Fruit fly (Drosophila melanogaster) whole organism, wandering third instar larva: ENCODE measurements around the gene Ugt35C1.

ENCODE experiments used
- CG32264 ChIP-seq: fragments of 200-800 bp; sonication (Bioruptor generic); optimal IDR thresholded peaks from 2 replicates; lab custom pipeline; 2016; ENCODE audit warnings: missing biosample characterization, missing genetic modification characterization
- CrebA ChIP-seq: fragments of 200-800 bp; sonication (Bioruptor generic); optimal IDR thresholded peaks from 2 replicates; lab custom pipeline; 2016; ENCODE audit warnings: missing biosample characterization, mild to moderate bottlenecking, missing genetic modification characterization, borderline replicate concordance
- Dfd ChIP-seq: fragments of >200 bp; optimal IDR thresholded peaks from 2 replicates; lab custom pipeline; 2017; ENCODE audit warnings: missing biosample characterization, missing genetic modification characterization
- Dif ChIP-seq: fragments of 200-275, 200-300 bp; sonication (Bioruptor generic); optimal IDR thresholded peaks from 2 replicates; lab custom pipeline; 2018; ENCODE audit warnings: missing biosample characterization, missing genetic modification characterization; ENCODE audit not compliant: partially characterized antibody
- GATAd ChIP-seq: sonication (Bioruptor generic); optimal IDR thresholded peaks from 2 replicates; lab custom pipeline; 2016; ENCODE audit warnings: missing biosample characterization, missing genetic modification characterization
- HLH106 ChIP-seq: fragments of 200-800 bp; optimal IDR thresholded peaks from 3 replicates; lab custom pipeline; 2019; ENCODE audit warnings: missing biosample characterization, mild to moderate bottlenecking, missing genetic modification characterization, moderate library complexity
- Hnf4 ChIP-seq: fragments of 200-800 bp; sonication (Bioruptor generic); optimal IDR thresholded peaks from 2 replicates; lab custom pipeline; 2016; ENCODE audit warnings: missing biosample characterization, mild to moderate bottlenecking, missing genetic modification characterization
- Hr78 ChIP-seq: fragments of >200 bp; optimal IDR thresholded peaks from 2 replicates; lab custom pipeline; 2017; ENCODE audit warnings: missing biosample characterization, missing genetic modification characterization
- Jra ChIP-seq: sonication (Bioruptor generic); optimal IDR thresholded peaks from 2 replicates; lab custom pipeline; 2016; ENCODE audit warnings: missing biosample characterization, missing genetic modification characterization
- Mio ChIP-seq: sonication (Bioruptor generic); optimal IDR thresholded peaks from 2 replicates; lab custom pipeline; 2016; ENCODE audit warnings: missing biosample characterization, missing genetic modification characterization
- N ChIP-seq: fragments of >200 bp; optimal IDR thresholded peaks from 2 replicates; lab custom pipeline; 2018; ENCODE audit warnings: missing biosample characterization, missing external identifiers, missing genetic modification characterization
- OdsH ChIP-seq: fragments of 200-800 bp; sonication (Bioruptor generic); optimal IDR thresholded peaks from 2 replicates; lab custom pipeline; 2016; ENCODE audit warnings: missing biosample characterization, mild to moderate bottlenecking, missing genetic modification characterization
- Rel ChIP-seq, 2 experiments: fragments of 200-800 bp; sonication (Bioruptor generic) in 1 of 2; optimal IDR thresholded peaks; 2 replicates in 1 of 2; 3 replicates in 1 of 2; lab custom pipeline; 2016 to 2019; ENCODE audit warnings: mild to moderate bottlenecking in 2 of 2, missing biosample characterization in 2 of 2, missing genetic modification characterization in 2 of 2, moderate library complexity in 1 of 2
- Sp1 ChIP-seq: fragments of 200-800 bp; sonication (Bioruptor generic); optimal IDR thresholded peaks from 3 replicates; lab custom pipeline; 2019; ENCODE audit warnings: missing biosample characterization, mild to moderate bottlenecking, missing genetic modification characterization, moderate library complexity
- Vsx2 ChIP-seq: fragments of 200-300, 225-300 bp; sonication (Bioruptor generic); optimal IDR thresholded peaks from 2 replicates; lab custom pipeline; 2018; ENCODE audit warnings: missing biosample characterization, missing genetic modification characterization; ENCODE audit not compliant: partially characterized antibody
- br ChIP-seq: fragments of 200-800 bp; sonication (Bioruptor generic); optimal IDR thresholded peaks from 2 replicates; lab custom pipeline; 2016; ENCODE audit warnings: missing biosample characterization, missing genetic modification characterization
- brk ChIP-seq: fragments of 200-800 bp; sonication (Bioruptor generic); optimal IDR thresholded peaks from 2 replicates; lab custom pipeline; 2016; ENCODE audit warnings: missing biosample characterization, mild to moderate bottlenecking, missing genetic modification characterization
- dl ChIP-seq, 2 experiments: fragments of 175-275, 200-275 bp in 1 of 2; fragments of 200-275 bp in 1 of 2; sonication (Bioruptor generic); optimal IDR thresholded peaks; lab custom pipeline; 2018; ENCODE audit warnings: mild to moderate bottlenecking in 2 of 2, missing biosample characterization in 2 of 2, missing genetic modification characterization in 2 of 2, moderate library complexity in 2 of 2; ENCODE audit not compliant: partially characterized antibody in 2 of 2, insufficient read depth in 1 of 2
- dmrt93B ChIP-seq: fragments of 200-800 bp; sonication (Bioruptor generic); optimal IDR thresholded peaks from 2 replicates; lab custom pipeline; 2018; ENCODE audit warnings: missing biosample characterization, mild to moderate bottlenecking, missing genetic modification characterization
- ey ChIP-seq: fragments of 200-800 bp; sonication (Bioruptor generic); optimal IDR thresholded peaks from 2 replicates; lab custom pipeline; 2016; ENCODE audit warnings: missing biosample characterization, missing genetic modification characterization
- foxo ChIP-seq, 2 experiments: fragments of 200-800 bp; sonication (Bioruptor generic); optimal IDR thresholded peaks; 2 replicates in 1 of 2; 3 replicates in 1 of 2; lab custom pipeline; 2016 to 2017; ENCODE audit warnings: missing biosample characterization in 2 of 2, missing genetic modification characterization in 2 of 2
- fru ChIP-seq: fragments of 200-800 bp; sonication (Bioruptor generic); optimal IDR thresholded peaks from 3 replicates; lab custom pipeline; 2016; ENCODE audit warnings: missing biosample characterization, mild to moderate bottlenecking, missing genetic modification characterization
- h ChIP-seq: fragments of 200-800 bp; sonication (Bioruptor generic); optimal IDR thresholded peaks from 3 replicates; lab custom pipeline; 2016; ENCODE audit warnings: missing biosample characterization, mild to moderate bottlenecking, missing genetic modification characterization
- jim ChIP-seq: fragments of 175-275, 200-325 bp; sonication (Bioruptor generic); optimal IDR thresholded peaks from 2 replicates; lab custom pipeline; 2016; ENCODE audit warnings: missing biosample characterization, mild to moderate bottlenecking, missing genetic modification characterization
- pan ChIP-seq: fragments of >200 bp; optimal IDR thresholded peaks from 2 replicates; lab custom pipeline; 2017
- psq ChIP-seq: fragments of 200-800 bp; sonication (Bioruptor generic); optimal IDR thresholded peaks from 3 replicates; lab custom pipeline; 2017; ENCODE audit warnings: missing biosample characterization, mild to moderate bottlenecking, missing genetic modification characterization, moderate library complexity
- rgr ChIP-seq: fragments of 200-800 bp; sonication (Bioruptor generic); optimal IDR thresholded peaks from 3 replicates; lab custom pipeline; 2016; ENCODE audit warnings: missing biosample characterization, mild to moderate bottlenecking, missing genetic modification characterization
- sage ChIP-seq: fragments of 200-800 bp; sonication (Bioruptor generic); optimal IDR thresholded peaks from 2 replicates; lab custom pipeline; 2016; ENCODE audit warnings: missing biosample characterization, mild to moderate bottlenecking, missing genetic modification characterization
- sv ChIP-seq: fragments of 200-800 bp; sonication (Bioruptor generic); optimal IDR thresholded peaks from 3 replicates; lab custom pipeline; 2016; ENCODE audit warnings: missing biosample characterization, missing genetic modification characterization
- usp ChIP-seq: fragments of >200 bp; optimal IDR thresholded peaks from 2 replicates; lab custom pipeline; 2017; ENCODE audit warnings: missing biosample characterization, missing genetic modification characterization
- woc ChIP-seq: sonication (Bioruptor generic); optimal IDR thresholded peaks from 2 replicates; lab custom pipeline; 2016; ENCODE audit warnings: missing biosample characterization, mild to moderate bottlenecking, missing genetic modification characterization

Ugt35C1 gene

dm6 chr3R:11165974-11166373 is 37.8 kb upstream of the Ugt35C1 start, which contains the start of gene Ugt35E1:
Gene Ugt35E1 (minus strand): TSS chr3R:11166074.
- TF ChIP-seq usp: no peak
- TF ChIP-seq woc (GFP tag; lab: Kevin White, UChicago): no peak
- TF ChIP-seq Jra: no peak
- no peak for TF ChIP-seq foxo (GFP tag; optimal IDR thresholded peaks at IDR 0.05; lab: Kevin White, UChicago)
- no peak for TF ChIP-seq h (GFP tag; lab: Kevin White, UChicago)
- no peak for TF ChIP-seq sv (GFP tag; lab: Kevin White, UChicago)
- TF ChIP-seq br (GFP tag; lab: Kevin White, UChicago): no peak
- no peak for TF ChIP-seq psq (GFP tag; lab: Kevin White, UChicago)
- TF ChIP-seq Sp1 (GFP tag; lab: Kevin White, UChicago): no peak
- no peak for TF ChIP-seq OdsH
- TF ChIP-seq Hnf4 (GFP tag; lab: Kevin White, UChicago): no peak

dm6 chr3R:11160907-11161306 is 32.8 kb upstream of the Ugt35C1 start, which contains the start of gene CG4757:
Gene CG4757 (plus strand): TSS chr3R:11161207.
- TF ChIP-seq woc (GFP tag; lab: Kevin White, UChicago): no peak
- TF ChIP-seq N: no peak
- TF ChIP-seq CG32264 (GFP tag; lab: Kevin White, UChicago): no peak
- TF ChIP-seq pan (lab: Kevin White, UChicago): no peak
- TF ChIP-seq foxo (GFP tag; optimal IDR thresholded peaks at IDR 0.05; lab: Kevin White, UChicago): no peak

DNA sequence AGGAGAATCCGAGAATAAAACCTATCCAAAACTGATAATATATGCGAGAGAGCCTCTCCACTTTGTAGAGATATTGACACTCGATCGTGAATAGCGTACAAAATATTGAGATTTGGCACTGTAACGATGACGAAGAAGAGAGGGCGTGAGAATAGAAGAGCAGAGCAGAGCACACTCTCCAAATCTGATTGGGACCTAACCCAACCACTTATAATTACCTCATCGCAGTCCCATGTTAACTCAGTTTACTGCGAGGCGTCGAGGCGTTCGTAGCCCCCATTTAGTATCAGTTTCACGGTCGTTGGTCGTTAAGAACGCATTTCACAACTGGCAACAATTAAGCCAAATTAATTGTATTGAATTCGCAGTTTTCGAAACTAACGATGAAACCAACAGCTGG is 28.7 kb upstream of the Ugt35C1 start, which contains the start of gene Ugt302C1:
TSS of gene Ugt302C1 (plus strand) at position 241 of the 400 bp plus-strand sequence.
- TF ChIP-seq Dif (GFP tag; lab: Kevin White, UChicago) (peak; percentile 94), Dfd (GFP tag; lab: Kevin White, UChicago) (no peak), Jra (peak; percentile 68), dl (GFP tag; optimal IDR thresholded peaks at IDR 0.05; lab: Kevin White, UChicago; ENCODE audit: insufficient read depth in 1 of 2, partially characterized antibody in 2 of 2) (peak; percentile 89 to 93), jim (GFP tag; lab: Kevin White, UChicago) (peak; percentile 2), CrebA (GFP tag; lab: Kevin White, UChicago) (peak; percentile 1), psq (GFP tag; lab: Kevin White, UChicago) (peak; percentile 63), Hnf4 (GFP tag; lab: Kevin White, UChicago) (peak; percentile 25), Sp1 (GFP tag; lab: Kevin White, UChicago) (no peak), rgr (GFP tag; lab: Kevin White, UChicago) (peak; percentile 35), GATAd (GFP tag; lab: Kevin White, UChicago) (no peak), br (GFP tag; lab: Kevin White, UChicago) (peak; percentile 38), h (GFP tag; lab: Kevin White, UChicago) (peak; percentile 34), foxo (GFP tag; optimal IDR thresholded peaks at IDR 0.05; lab: Kevin White, UChicago) (peak in 1 of 2 experiments; percentile 16), Vsx2 (GFP tag; lab: Kevin White, UChicago) (peak; percentile 84), Mio (no peak), Hr78 (no peak), fru (GFP tag; lab: Kevin White, UChicago) (peak; percentile 80), brk (GFP tag; lab: Kevin White, UChicago) (peak; percentile 14)

DNA sequence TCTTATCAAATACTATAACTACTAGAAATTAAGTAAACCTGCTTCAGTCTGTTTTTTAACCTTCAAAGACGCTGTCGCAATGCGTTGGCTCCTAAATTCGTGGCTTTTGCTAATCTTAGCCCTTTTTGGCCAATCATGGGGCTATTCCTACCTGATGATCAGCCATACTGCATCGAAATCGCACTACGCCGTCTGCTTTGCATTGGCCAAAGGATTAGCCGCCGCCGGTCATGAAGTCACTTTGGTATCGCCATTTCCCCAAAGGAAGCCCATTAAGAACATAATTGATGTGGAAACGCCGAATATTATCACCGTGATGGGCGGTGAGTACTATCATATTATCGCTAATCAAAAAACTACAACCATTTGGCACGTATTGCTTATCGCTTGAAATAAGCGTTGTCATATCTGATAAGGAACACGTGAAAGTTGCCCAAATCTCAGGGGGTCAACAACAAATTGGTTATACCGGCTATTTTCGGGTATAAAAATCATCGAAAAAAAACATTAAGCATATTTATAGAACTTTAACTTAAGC is 26.5 kb upstream of the Ugt35C1 start, which contains the start of gene Ugt302E1:
TSS of gene Ugt302E1 (plus strand) at position 51 of the 538 bp plus-strand sequence.
- TF ChIP-seq Sp1 (GFP tag; lab: Kevin White, UChicago): no peak
- TF ChIP-seq dl (GFP tag; optimal IDR thresholded peaks at IDR 0.05; lab: Kevin White, UChicago; ENCODE audit: insufficient read depth in 1 of 2, partially characterized antibody in 2 of 2): no peak
- TF ChIP-seq, all 38 proteins: peak for 0

DNA sequence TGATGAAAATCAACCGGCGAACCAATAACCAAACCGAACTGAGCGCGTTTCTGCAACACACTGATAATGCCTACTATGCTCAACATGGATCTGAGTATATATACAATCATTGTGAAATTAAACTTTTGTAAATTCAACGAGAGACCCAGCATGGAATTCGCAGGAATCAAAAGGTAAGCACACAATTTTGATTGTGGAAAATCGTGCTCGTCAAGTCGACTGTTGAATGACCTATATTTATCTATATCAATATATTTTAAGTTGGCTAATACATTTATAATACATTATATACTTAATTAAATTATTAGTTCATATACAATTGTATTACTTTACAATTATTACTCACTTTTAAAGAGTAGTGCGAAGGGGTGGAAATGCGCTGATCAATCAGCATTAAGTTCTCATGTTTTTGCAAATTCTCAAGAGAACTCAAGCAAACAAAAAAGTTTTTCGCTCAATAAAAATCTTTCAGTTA is 25.7 kb upstream of the Ugt35C1 start, which contains the start of gene Ugt302K1:
TSS of gene Ugt302K1 (minus strand) at position 51 of the 475 bp plus-strand sequence.
- TF ChIP-seq Vsx2 (GFP tag; lab: Kevin White, UChicago): no peak
- TF ChIP-seq fru (GFP tag; lab: Kevin White, UChicago): peak; percentile 54
- peak; percentile 57 for TF ChIP-seq dmrt93B (GFP tag; lab: Kevin White, UChicago)
- TF ChIP-seq h (GFP tag; lab: Kevin White, UChicago): peak; percentile 71
- peak; percentile 40 for TF ChIP-seq psq (GFP tag; lab: Kevin White, UChicago)
- no peak for TF ChIP-seq CG32264 (GFP tag; lab: Kevin White, UChicago)
- no peak for TF ChIP-seq ey
- peak; percentile 54 for TF ChIP-seq sage (GFP tag; lab: Kevin White, UChicago)
- TF ChIP-seq GATAd (GFP tag; lab: Kevin White, UChicago): no peak
- TF ChIP-seq foxo (GFP tag; optimal IDR thresholded peaks at IDR 0.05; lab: Kevin White, UChicago): peak in 1 of 2 experiments; percentile 73
- TF ChIP-seq Sp1 (GFP tag; lab: Kevin White, UChicago): peak; percentile 62
- TF ChIP-seq sv (GFP tag; lab: Kevin White, UChicago): no peak
- TF ChIP-seq N: no peak
- no peak for TF ChIP-seq usp
- TF ChIP-seq Rel (GFP tag; optimal IDR thresholded peaks at IDR 0.05; lab: Kevin White, UChicago): peak; percentile 46
- TF ChIP-seq Rel (tag; optimal IDR thresholded peaks at IDR 0.05; lab: Kevin White, UChicago): no peak
- peak; percentile 63 for TF ChIP-seq rgr (GFP tag; lab: Kevin White, UChicago)
- TF ChIP-seq HLH106 (tag; lab: Kevin White, UChicago): peak; percentile 73
- no peak for TF ChIP-seq Hr78
- TF ChIP-seq jim (GFP tag; lab: Kevin White, UChicago): no peak
- TF ChIP-seq woc (GFP tag; lab: Kevin White, UChicago): peak; percentile 15
- no peak for TF ChIP-seq dl (GFP tag; optimal IDR thresholded peaks at IDR 0.05; lab: Kevin White, UChicago; ENCODE audit: insufficient read depth in 1 of 2, partially characterized antibody in 2 of 2)
- TF ChIP-seq OdsH: peak; percentile 60
- TF ChIP-seq br (GFP tag; lab: Kevin White, UChicago): no peak
